3 fruit fly cellular contexts compared by ENCODE assay signal in genomic region chrX:19520888-19521287, dm6.
A peak's percentile ranks its signal among the peaks of the same experiment; 100 is the strongest.
TF ChIP-seq lines count a peak whose summit lies in the region.

No protein-coding gene starts in this region.

- TF ChIP-seq CTCF in whole organism, embryonic (GFP tag; optimal IDR thresholded peaks at IDR 0.05; lab: Kevin White, UChicago) = no peak

TF ChIP-seq in whole organism, adult, 20 proteins besides CTCF, POLR2A, EP300 and RAD21:
- TF ChIP-seq CG7045 (GFP tag; optimal IDR thresholded peaks at IDR 0.05; lab: Kevin White, UChicago) = no peak
- TF ChIP-seq cic (GFP tag; optimal IDR thresholded peaks at IDR 0.05; lab: Kevin White, UChicago) = peak; percentile 16
- no peak for TF ChIP-seq CG12768 (GFP tag; optimal IDR thresholded peaks at IDR 0.05; lab: Kevin White, UChicago)
- no peak for TF ChIP-seq bab1 (GFP tag; optimal IDR thresholded peaks at IDR 0.05; lab: Kevin White, UChicago)
- no peak for TF ChIP-seq tj (GFP tag; optimal IDR thresholded peaks at IDR 0.05; lab: Kevin White, UChicago)
- no peak for TF ChIP-seq CG7101 (tag; optimal IDR thresholded peaks at IDR 0.05; lab: Kevin White, UChicago)
- TF ChIP-seq ovo (GFP tag; optimal IDR thresholded peaks at IDR 0.05; lab: Kevin White, UChicago) = no peak
- TF ChIP-seq kay (GFP tag; lab: Kevin White, UChicago; ENCODE audit: borderline replicate concordance) = no peak
- TF ChIP-seq cnc (optimal IDR thresholded peaks at IDR 0.05; lab: Kevin White, UChicago) = no peak
- no peak for TF ChIP-seq pad (GFP tag; optimal IDR thresholded peaks at IDR 0.05; lab: Kevin White, UChicago)
- peak; percentile 3 for TF ChIP-seq Crg-1 (GFP tag; optimal IDR thresholded peaks at IDR 0.05; lab: Kevin White, UChicago)
- TF ChIP-seq toe (GFP tag; optimal IDR thresholded peaks at IDR 0.05; lab: Kevin White, UChicago) = no peak
- no peak for TF ChIP-seq Hr96 (GFP tag; optimal IDR thresholded peaks at IDR 0.05; lab: Kevin White, UChicago)
- no peak for TF ChIP-seq CG14711 (tag; optimal IDR thresholded peaks at IDR 0.05; lab: Kevin White, UChicago)
- TF ChIP-seq CG1620 (GFP tag; optimal IDR thresholded peaks at IDR 0.05; lab: Kevin White, UChicago) = no peak
- no peak for TF ChIP-seq Clk (GFP tag; optimal IDR thresholded peaks at IDR 0.05; lab: Kevin White, UChicago)
- TF ChIP-seq Mnt (GFP tag; optimal IDR thresholded peaks at IDR 0.05; lab: Kevin White, UChicago) = peak; percentile 39

TF ChIP-seq in whole organism, embryonic, 481 proteins besides CTCF, POLR2A, EP300 and RAD21 (continues in another document):
- TF ChIP-seq pzg (GFP tag; optimal IDR thresholded peaks at IDR 0.05; lab: Kevin White, UChicago) = peak; percentile 16
- peak in 1 of 2 experiments; percentile 95 for TF ChIP-seq Pdp1 (GFP tag; optimal IDR thresholded peaks at IDR 0.05; lab: Kevin White, UChicago)
- TF ChIP-seq CG30020 (tag; optimal IDR thresholded peaks at IDR 0.05; lab: Kevin White, UChicago) = no peak
- TF ChIP-seq ac (GFP tag; optimal IDR thresholded peaks at IDR 0.05; lab: Kevin White, UChicago) = no peak
- peak; percentile 62; the same call in 1 of the 2 replicates for TF ChIP-seq sens-2 (GFP tag; IDR thresholded peaks at IDR 0.05; lab: Robert Waterston, UW)
- TF ChIP-seq CG10274 (GFP tag; optimal IDR thresholded peaks at IDR 0.05; lab: Kevin White, UChicago) = no peak
- no peak for TF ChIP-seq cato (GFP tag; optimal IDR thresholded peaks at IDR 0.05; lab: Kevin White, UChicago; ENCODE audit: borderline replicate concordance)
- no peak for TF ChIP-seq CG34376 (GFP tag; optimal IDR thresholded peaks at IDR 0.05; lab: Kevin White, UChicago)
- TF ChIP-seq ash1 (GFP tag; optimal IDR thresholded peaks at IDR 0.05; lab: Kevin White, UChicago) = no peak
- no peak for TF ChIP-seq sug (tag; optimal IDR thresholded peaks at IDR 0.05; lab: Kevin White, UChicago)
- TF ChIP-seq lbe (GFP tag; optimal IDR thresholded peaks at IDR 0.05; lab: Kevin White, UChicago) = no peak
- no peak for TF ChIP-seq Oaz (GFP tag; IDR thresholded peaks at IDR 0.05; lab: Robert Waterston, UW)
- TF ChIP-seq dimm (GFP tag; IDR thresholded peaks at IDR 0.05; lab: Robert Waterston, UW) = no peak
- TF ChIP-seq bigmax (GFP tag; optimal IDR thresholded peaks at IDR 0.05; lab: Kevin White, UChicago) = peak; percentile 89
- peak; percentile 79 for TF ChIP-seq CG15479 (GFP tag; optimal IDR thresholded peaks at IDR 0.05; lab: Kevin White, UChicago)
- TF ChIP-seq jing (GFP tag; optimal IDR thresholded peaks at IDR 0.05; lab: Kevin White, UChicago) = no peak
- no peak for TF ChIP-seq trem (tag; optimal IDR thresholded peaks at IDR 0.05; lab: Kevin White, UChicago)
- no peak for TF ChIP-seq Rx (GFP tag; IDR thresholded peaks at IDR 0.05; lab: Robert Waterston, UW)
- no peak for TF ChIP-seq CG34224 (GFP tag; IDR thresholded peaks at IDR 0.05; lab: Robert Waterston, UW; ENCODE audit: partially characterized antibody)
- TF ChIP-seq Scr (GFP tag; IDR thresholded peaks at IDR 0.05; lab: Robert Waterston, UW; ENCODE audit: partially characterized antibody) = 0 out of 2 replicates have a peak, but pooled peaks have one; percentile 15
- no peak for TF ChIP-seq CG7372 (GFP tag; IDR thresholded peaks at IDR 0.05; lab: Robert Waterston, UW)
- TF ChIP-seq CG10979 (tag; optimal IDR thresholded peaks at IDR 0.05; lab: Kevin White, UChicago) = no peak
- TF ChIP-seq B-H2 (GFP tag; optimal IDR thresholded peaks at IDR 0.05; lab: Kevin White, UChicago) = no peak
- no peak for TF ChIP-seq btn (GFP tag; optimal IDR thresholded peaks at IDR 0.05; lab: Kevin White, UChicago)
- no peak for TF ChIP-seq pfk (GFP tag; optimal IDR thresholded peaks at IDR 0.05; lab: Kevin White, UChicago)
- no peak for TF ChIP-seq Dad (GFP tag; optimal IDR thresholded peaks at IDR 0.05; lab: Kevin White, UChicago)
- TF ChIP-seq CG31388 (GFP tag; optimal IDR thresholded peaks at IDR 0.05; lab: Kevin White, UChicago) = no peak
- TF ChIP-seq CG13775 (GFP tag; optimal IDR thresholded peaks at IDR 0.05; lab: Kevin White, UChicago) = no peak
- TF ChIP-seq Hand (GFP tag; optimal IDR thresholded peaks at IDR 0.05; lab: Kevin White, UChicago) = no peak
- TF ChIP-seq ci (GFP tag; IDR thresholded peaks at IDR 0.05; lab: Robert Waterston, UW) = no peak
- no peak for TF ChIP-seq CG4707 (GFP tag; optimal IDR thresholded peaks at IDR 0.05; lab: Kevin White, UChicago)
- TF ChIP-seq vnd (GFP tag; IDR thresholded peaks at IDR 0.05; lab: Robert Waterston, UW; ENCODE audit: partially characterized antibody) = no peak
- TF ChIP-seq CG4820 (GFP tag; optimal IDR thresholded peaks at IDR 0.05; lab: Kevin White, UChicago) = no peak
- TF ChIP-seq sens (GFP tag; lab: Kevin White, UChicago) = no peak
- TF ChIP-seq CG11247 (GFP tag; IDR thresholded peaks at IDR 0.05; lab: Robert Waterston, UW) = no peak
- no peak for TF ChIP-seq CG16779 (GFP tag; IDR thresholded peaks at IDR 0.05; lab: Robert Waterston, UW)
- no peak for TF ChIP-seq CG4282 (GFP tag; optimal IDR thresholded peaks at IDR 0.05; lab: Kevin White, UChicago)
- peak; percentile 51 for TF ChIP-seq CG1832 (GFP tag; optimal IDR thresholded peaks at IDR 0.05; lab: Kevin White, UChicago)
- no peak for TF ChIP-seq gcm (GFP tag; optimal IDR thresholded peaks at IDR 0.05; lab: Kevin White, UChicago)
- peak; percentile 42 for TF ChIP-seq Med (GFP tag; lab: Kevin White, UChicago)

TF ChIP-seq in whole organism, prepupa, 60 proteins besides CTCF, POLR2A, EP300 and RAD21:
- TF ChIP-seq Gug (GFP tag; IDR thresholded peaks at IDR 0.05; lab: Robert Waterston, UW) (no peak), svp (GFP tag; lab: Kevin White, UChicago) (peak; percentile 74), CG6854 (GFP tag; optimal IDR thresholded peaks at IDR 0.05; lab: Kevin White, UChicago) (no peak), CG15336 (GFP tag; IDR thresholded peaks at IDR 0.05; lab: Robert Waterston, UW) (no peak), CG9139 (GFP tag; optimal IDR thresholded peaks at IDR 0.05; lab: Kevin White, UChicago) (no peak), CG3032 (tag; optimal IDR thresholded peaks at IDR 0.05; lab: Kevin White, UChicago) (no peak), Sox102F (GFP tag; optimal IDR thresholded peaks at IDR 0.05; lab: Kevin White, UChicago) (no peak), CG4318 (GFP tag; optimal IDR thresholded peaks at IDR 0.05; lab: Kevin White, UChicago) (no peak), Smox (GFP tag; optimal IDR thresholded peaks at IDR 0.05; lab: Kevin White, UChicago) (no peak), fd59A (GFP tag; optimal IDR thresholded peaks at IDR 0.05; lab: Kevin White, UChicago) (no peak), vri (GFP tag; optimal IDR thresholded peaks at IDR 0.05; lab: Kevin White, UChicago) (peak; percentile 67), OdsH (GFP tag; optimal IDR thresholded peaks at IDR 0.05; lab: Kevin White, UChicago) (no peak), Eip78C (GFP tag; lab: Kevin White, UChicago) (no peak), topi (GFP tag; optimal IDR thresholded peaks at IDR 0.05; lab: Kevin White, UChicago) (no peak), Hr4 (GFP tag; optimal IDR thresholded peaks at IDR 0.05; lab: Kevin White, UChicago) (no peak), CG34406 (GFP tag; optimal IDR thresholded peaks at IDR 0.05; lab: Kevin White, UChicago) (no peak), dsx (GFP tag; optimal IDR thresholded peaks at IDR 0.05; lab: Kevin White, UChicago; ENCODE audit: poor library complexity, severe bottlenecking) (no peak)
